Worm (Caenorhabditis elegans) whole organism, L3 larva: Measurements from ENCODE around the gene nas-9.

ENCODE experiments used
- jun-1 ChIP-seq: fragments of 150-350 bp; optimal IDR thresholded peaks from 2 replicates; lab custom pipeline; 2014; ENCODE audit warnings: missing biosample characterization, missing genetic modification reagents, missing genetic modification characterization
- lin-15B ChIP-seq: fragments of 150-350 bp; optimal IDR thresholded peaks from 2 replicates; lab custom pipeline; 2014; ENCODE audit warnings: missing biosample characterization, missing genetic modification characterization
- lin-39 ChIP-seq: fragments of 150-350 bp; optimal IDR thresholded peaks from 2 replicates; lab custom pipeline; 2018; ENCODE audit warnings: missing biosample characterization, missing genetic modification reagents, missing genetic modification characterization
- nhr-237 ChIP-seq: fragments of 150-350 bp; optimal IDR thresholded peaks from 2 replicates; lab custom pipeline; 2014; ENCODE audit warnings: missing biosample characterization, missing genetic modification characterization
- tbx-2 ChIP-seq: sonication (generic microtip); optimal IDR thresholded peaks from 2 replicates; lab custom pipeline; 2016; ENCODE audit warnings: mild to moderate bottlenecking, missing genetic modification characterization, missing compliant biosample characterization
- ztf-11 ChIP-seq: fragments of 150-350 bp; optimal IDR thresholded peaks from 2 replicates; lab custom pipeline; 2014; ENCODE audit warnings: missing biosample characterization, missing genetic modification characterization

ce11 chrV:4826710-4827380 is 13.0 kb downstream of the nas-9 start, which contains the start of the genes hsp-6 and C37H5.5:
- no peak for TF ChIP-seq ztf-11 (tag; lab: Kevin White, UChicago)
- peak; percentile 91 for TF ChIP-seq lin-15B (tag; lab: Kevin White, UChicago)
- TF ChIP-seq lin-39, result peak; percentile 92
- peak; percentile 18 for TF ChIP-seq tbx-2 (tag; lab: Kevin White, UChicago)
- TF ChIP-seq nhr-237 (tag; lab: Kevin White, UChicago), result no peak
- peak; percentile 32 for TF ChIP-seq jun-1 (tag; lab: Kevin White, UChicago)
